Worm (Caenorhabditis elegans) whole organism, L1 larva: ENCODE measurements around the gene pbs-1.
A peak's percentile ranks its signal among the peaks of the same experiment; 100 is the strongest.

Source experiments
- Y116A8C.19 ChIP-seq: sonication (generic microtip); optimal IDR thresholded peaks from 2 replicates; lab custom pipeline; 2016; ENCODE audit warnings: missing compliant biosample characterization, missing genetic modification characterization, borderline replicate concordance
- aly-2 ChIP-seq: fragments of 150-350 bp; optimal IDR thresholded peaks from 2 replicates; lab custom pipeline; 2014; ENCODE audit warnings: missing biosample characterization, missing genetic modification characterization
- ceh-82 ChIP-seq, 3 experiments: fragments of 150-350 bp in 1 of 3; sonication (generic microtip) in 2 of 3; optimal IDR thresholded peaks; 2 replicates each; lab custom pipeline; 2014 to 2017; ENCODE audit warnings: missing biosample characterization in 3 of 3, missing genetic modification characterization in 3 of 3
- ceh-88 ChIP-seq: fragments of 200-800 bp; sonication (Bioruptor generic); IDR thresholded peaks from 2 replicates; pipeline ENCODE4 v1.3.6; 2022; ENCODE audit warnings: missing genetic modification characterization, missing compliant biosample characterization
- efl-1 ChIP-seq, 4 experiments: fragments of 150-350 bp; optimal IDR thresholded peaks in 3 of 4; peaks in 1 of 4; 1 replicate in 1 of 4; 2 replicates in 3 of 4; lab custom pipeline; 2014; ENCODE audit warnings: missing biosample characterization in 2 of 4, missing genetic modification characterization in 2 of 4, missing genetic modification reagents in 2 of 4
- efl-3 ChIP-seq: fragments of 200-800 bp; sonication (Bioruptor generic); optimal IDR thresholded peaks from 2 replicates; lab custom pipeline; 2018; ENCODE audit warnings: mild to moderate bottlenecking, missing genetic modification characterization, missing compliant biosample characterization
- egl-13 ChIP-seq: sonication (generic microtip); optimal IDR thresholded peaks from 2 replicates; lab custom pipeline; 2016; ENCODE audit warnings: missing genotype, missing genetic modification reagents, missing genetic modification characterization, missing compliant biosample characterization
- elt-2 ChIP-seq: sonication (generic microtip); optimal IDR thresholded peaks from 2 replicates; lab custom pipeline; 2016; ENCODE audit warnings: missing genetic modification characterization, mild to moderate bottlenecking, inconsistent platforms, missing compliant biosample characterization, missing genetic modification reagents
- fkh-4 ChIP-seq: sonication (generic microtip); optimal IDR thresholded peaks from 2 replicates; lab custom pipeline; 2016; ENCODE audit warnings: missing compliant biosample characterization, missing genetic modification characterization, borderline replicate concordance
- hlh-17 ChIP-seq: fragments of 200-800 bp; sonication (Bioruptor generic); optimal IDR thresholded peaks from 2 replicates; lab custom pipeline; 2018; ENCODE audit warnings: missing genetic modification characterization, mild to moderate bottlenecking, missing compliant biosample characterization, moderate library complexity, borderline replicate concordance
- hlh-4 ChIP-seq: sonication (generic microtip); optimal IDR thresholded peaks from 2 replicates; lab custom pipeline; 2016; ENCODE audit warnings: mild to moderate bottlenecking, missing genetic modification characterization, missing compliant biosample characterization
- isw-1 ChIP-seq: fragments of 200-800 bp; sonication (Bioruptor generic); IDR thresholded peaks from 2 replicates; pipeline ENCODE4 v1.3.6; 2022; ENCODE audit warnings: missing genetic modification characterization, missing compliant biosample characterization
- jun-1 ChIP-seq: fragments of 150-350 bp; optimal IDR thresholded peaks from 2 replicates; lab custom pipeline; 2014; ENCODE audit warnings: missing biosample characterization, missing genetic modification reagents, missing genetic modification characterization
- lin-13 ChIP-seq: fragments of 150-350 bp; optimal IDR thresholded peaks from 2 replicates; lab custom pipeline; 2014; ENCODE audit warnings: missing biosample characterization, missing genetic modification reagents, missing genetic modification characterization
- lin-14 ChIP-seq: fragments of 200-800 bp; sonication (Bioruptor generic); optimal IDR thresholded peaks from 2 replicates; lab custom pipeline; 2018; ENCODE audit warnings: mild to moderate bottlenecking, missing genetic modification characterization, moderate library complexity, missing compliant biosample characterization
- lin-15B ChIP-seq: fragments of 150-350 bp; sonication (generic microtip); optimal IDR thresholded peaks from 3 replicates; lab custom pipeline; 2014; ENCODE audit warnings: missing biosample characterization, missing genetic modification characterization
- lin-35 ChIP-seq, 2 experiments: fragments of 150-350 bp; optimal IDR thresholded peaks; 2 replicates each; lab custom pipeline; 2014; ENCODE audit warnings: missing biosample characterization in 2 of 2, missing genetic modification characterization in 2 of 2, missing genetic modification reagents in 2 of 2
- lin-39 ChIP-seq: fragments of 150-350 bp; optimal IDR thresholded peaks from 2 replicates; lab custom pipeline; 2014; ENCODE audit warnings: missing biosample characterization, missing genetic modification reagents, missing genetic modification characterization
- lir-3 ChIP-seq: sonication (generic microtip); optimal IDR thresholded peaks from 2 replicates; lab custom pipeline; 2016; ENCODE audit warnings: mild to moderate bottlenecking, missing genetic modification characterization, moderate library complexity, missing compliant biosample characterization; ENCODE audit not compliant: poor library complexity
- mab-9 ChIP-seq: fragments of 200-800 bp; sonication (Bioruptor generic); IDR thresholded peaks from 2 replicates; pipeline ENCODE4 v1.3.6; 2022; ENCODE audit warnings: missing genetic modification reagents, missing genetic modification characterization, missing compliant biosample characterization
- mef-2 ChIP-seq: fragments of 150-350 bp; optimal IDR thresholded peaks from 2 replicates; lab custom pipeline; 2014; ENCODE audit warnings: missing biosample characterization, missing genetic modification characterization
- nhr-12 ChIP-seq: sonication (generic microtip); optimal IDR thresholded peaks from 2 replicates; lab custom pipeline; 2017; ENCODE audit warnings: missing biosample characterization, missing genetic modification characterization
- nhr-19 ChIP-seq: fragments of 200-800 bp; sonication (Bioruptor generic); conservative IDR thresholded peaks from 2 replicates; pipeline ENCODE4 v1.3.6; 2022; ENCODE audit warnings: missing genetic modification characterization, missing compliant biosample characterization
- nhr-20 ChIP-seq: sonication (generic microtip); optimal IDR thresholded peaks from 2 replicates; lab custom pipeline; 2016; ENCODE audit warnings: mild to moderate bottlenecking, missing genetic modification characterization, missing compliant biosample characterization
- nhr-237 ChIP-seq: fragments of 150-350 bp; optimal IDR thresholded peaks from 2 replicates; lab custom pipeline; 2014; ENCODE audit warnings: missing biosample characterization, missing genetic modification characterization
- nhr-28 ChIP-seq: fragments of 150-350 bp; optimal IDR thresholded peaks from 2 replicates; lab custom pipeline; 2014; ENCODE audit warnings: missing biosample characterization, missing genetic modification characterization
- nhr-84 ChIP-seq: sonication (generic microtip); optimal IDR thresholded peaks from 2 replicates; lab custom pipeline; 2017; ENCODE audit warnings: missing biosample characterization, missing genetic modification characterization
- nhr-90 ChIP-seq: sonication (generic microtip); optimal IDR thresholded peaks from 2 replicates; lab custom pipeline; 2016; ENCODE audit warnings: mild to moderate bottlenecking, missing genetic modification characterization, missing compliant biosample characterization; ENCODE audit not compliant: poor library complexity
- pax-3 ChIP-seq: fragments of 200-800 bp; sonication (Bioruptor generic); optimal IDR thresholded peaks from 2 replicates; lab custom pipeline; 2018; ENCODE audit warnings: mild to moderate bottlenecking, missing genetic modification characterization, moderate library complexity, missing compliant biosample characterization
- rnt-1 ChIP-seq: sonication (generic microtip); optimal IDR thresholded peaks from 2 replicates; lab custom pipeline; 2016; ENCODE audit warnings: mild to moderate bottlenecking, missing genetic modification characterization, moderate library complexity, missing compliant biosample characterization
- sptf-1 ChIP-seq: fragments of 150-350 bp; optimal IDR thresholded peaks from 2 replicates; lab custom pipeline; 2014; ENCODE audit warnings: missing biosample characterization, missing genetic modification characterization
- tbx-2 ChIP-seq: sonication (generic microtip); optimal IDR thresholded peaks from 2 replicates; lab custom pipeline; 2016; ENCODE audit warnings: missing genetic modification characterization, missing compliant biosample characterization
- tlp-1 ChIP-seq: fragments of 150-350 bp; optimal IDR thresholded peaks from 2 replicates; lab custom pipeline; 2014; ENCODE audit warnings: missing biosample characterization, missing genetic modification characterization
- unc-30 ChIP-seq: sonication (generic microtip); optimal IDR thresholded peaks from 2 replicates; lab custom pipeline; 2017; ENCODE audit warnings: missing biosample characterization, missing genetic modification characterization
- unc-86 ChIP-seq: sonication (generic microtip); optimal IDR thresholded peaks from 2 replicates; lab custom pipeline; 2016; ENCODE audit warnings: missing genetic modification characterization, missing compliant biosample characterization
- unc-98 ChIP-seq: fragments of 200-800 bp; sonication (Bioruptor generic); IDR thresholded peaks from 2 replicates; pipeline ENCODE4 v1.3.6; 2022; ENCODE audit warnings: missing genetic modification characterization, missing compliant biosample characterization
- vab-15 ChIP-seq: sonication (generic microtip); optimal IDR thresholded peaks from 2 replicates; lab custom pipeline; 2017; ENCODE audit warnings: missing genotype, mild to moderate bottlenecking, missing genetic modification characterization, missing compliant biosample characterization
- xbp-1 ChIP-seq: sonication (generic microtip); optimal IDR thresholded peaks from 2 replicates; lab custom pipeline; 2016; ENCODE audit warnings: missing genetic modification characterization, missing compliant biosample characterization
- zag-1 ChIP-seq: fragments of 150-350 bp; optimal IDR thresholded peaks from 2 replicates; lab custom pipeline; 2014; ENCODE audit warnings: missing biosample characterization, missing genetic modification characterization
- zip-4 ChIP-seq: fragments of 200-800 bp; sonication (Bioruptor generic); optimal IDR thresholded peaks from 2 replicates; lab custom pipeline; 2018; ENCODE audit warnings: mild to moderate bottlenecking, missing genetic modification characterization, moderate library complexity, missing compliant biosample characterization
- ztf-11 ChIP-seq, 2 experiments: sonication (generic microtip); optimal IDR thresholded peaks; 2 replicates each; lab custom pipeline; 2016 to 2017; ENCODE audit warnings: missing genetic modification characterization in 2 of 2, missing biosample characterization in 1 of 2, missing compliant biosample characterization in 1 of 2
- ztf-4 ChIP-seq: fragments of 150-350 bp; optimal IDR thresholded peaks from 2 replicates; lab custom pipeline; 2014; ENCODE audit warnings: missing biosample characterization, missing genetic modification characterization

pbs-1 gene

ce11 chrIV:1687151-1687550 lies 22.4 kb downstream of the pbs-1 start (continued):
- TF ChIP-seq isw-1 (GFP tag; lab: Robert Waterston, UW) = 0 out of 2 replicates have a peak, but pooled peaks have one; percentile 19
- no peak for TF ChIP-seq unc-86 (tag; lab: Kevin White, UChicago)
- no peak for TF ChIP-seq zip-4
- no peak for TF ChIP-seq lin-15B (tag; lab: Kevin White, UChicago)
- no peak for TF ChIP-seq zag-1 (tag; lab: Kevin White, UChicago)
- no peak for TF ChIP-seq hlh-17
- no peak for TF ChIP-seq nhr-84
- TF ChIP-seq lin-39 (tag; lab: Kevin White, UChicago) = no peak
- TF ChIP-seq mef-2 = no peak
- TF ChIP-seq elt-2 (tag; lab: Kevin White, UChicago) = peak; percentile 67
- no peak for TF ChIP-seq nhr-28 (tag; lab: Kevin White, UChicago)
- peak in 1 of 2 experiments; percentile 56 for TF ChIP-seq ztf-11 (tag; optimal IDR thresholded peaks at IDR 0.05; lab: Kevin White, UChicago)
- peak; percentile 77 for TF ChIP-seq unc-98 (GFP tag; lab: Robert Waterston, UW)
- peak; percentile 68 for TF ChIP-seq nhr-90 (tag; lab: Kevin White, UChicago)
- peak; percentile 37 for TF ChIP-seq egl-13 (tag; lab: Kevin White, UChicago)
- TF ChIP-seq lin-35 (GFP tag; optimal IDR thresholded peaks at IDR 0.05; lab: Kevin White, UChicago) = no peak
- peak; percentile 44 for TF ChIP-seq fkh-4 (tag; lab: Kevin White, UChicago)
- no peak for TF ChIP-seq ztf-4 (tag; lab: Kevin White, UChicago)
- no peak for TF ChIP-seq nhr-237 (tag; lab: Kevin White, UChicago)
- TF ChIP-seq pax-3 (tag; lab: Kevin White, UChicago) = peak; percentile 33
- peak; percentile 51 for TF ChIP-seq tbx-2 (tag; lab: Kevin White, UChicago)
- TF ChIP-seq lin-13 (GFP tag; lab: Kevin White, UChicago) = no peak
- TF ChIP-seq ceh-88 (GFP tag; lab: Robert Waterston, UW) = no peak
- TF ChIP-seq sptf-1 (tag; lab: Kevin White, UChicago) = no peak
- TF ChIP-seq ceh-82 (tag; optimal IDR thresholded peaks at IDR 0.05; lab: Kevin White, UChicago) = no peak
- no peak for TF ChIP-seq unc-30
- no peak for TF ChIP-seq efl-3 (GFP tag; lab: Kevin White, UChicago)
- TF ChIP-seq xbp-1 (tag; lab: Kevin White, UChicago) = peak; percentile 4
- no peak for TF ChIP-seq nhr-20
- TF ChIP-seq lir-3 (tag; lab: Kevin White, UChicago) = peak; percentile 66

ce11 chrIV:1682066-1682465 lies 27.5 kb downstream of the pbs-1 start, which contains the start of gene Y41D4B.24:
TSS of gene Y41D4B.24 (minus strand) at chrIV:1682166.
- TF ChIP-seq lin-14 (GFP tag; lab: Kevin White, UChicago) = no peak
- no peak for TF ChIP-seq jun-1
- no peak for TF ChIP-seq mab-9 (GFP tag; lab: Robert Waterston, UW)
- no peak for TF ChIP-seq tlp-1 (tag; lab: Kevin White, UChicago)
- no peak for TF ChIP-seq isw-1 (GFP tag; lab: Robert Waterston, UW)
- no peak for TF ChIP-seq nhr-12 (tag; lab: Kevin White, UChicago)
- TF ChIP-seq unc-30 = no peak
- TF ChIP-seq nhr-19 = no peak
- no peak for TF ChIP-seq aly-2 (tag; lab: Kevin White, UChicago)
- no peak for TF ChIP-seq vab-15 (tag; lab: Kevin White, UChicago)
- no peak for TF ChIP-seq nhr-237 (tag; lab: Kevin White, UChicago)
- no peak for TF ChIP-seq hlh-4 (tag; lab: Kevin White, UChicago)
- TF ChIP-seq Y116A8C.19 (tag; lab: Kevin White, UChicago) = no peak
- TF ChIP-seq elt-2 (tag; lab: Kevin White, UChicago) = no peak
- TF ChIP-seq lir-3 (tag; lab: Kevin White, UChicago) = no peak
- no peak for TF ChIP-seq ztf-11 (tag; optimal IDR thresholded peaks at IDR 0.05; lab: Kevin White, UChicago)
- TF ChIP-seq rnt-1 (tag; lab: Kevin White, UChicago) = no peak
- TF ChIP-seq efl-1 (optimal IDR thresholded peaks at IDR 0.05; lab: Kevin White, UChicago) = no peak
- TF ChIP-seq efl-1 (GFP tag; optimal IDR thresholded peaks at IDR 0.05 in 1 of 2; lab: Kevin White, UChicago) = no peak
